Worm (Caenorhabditis elegans): ENCODE measurements around the gene sre-38.

DNA sequence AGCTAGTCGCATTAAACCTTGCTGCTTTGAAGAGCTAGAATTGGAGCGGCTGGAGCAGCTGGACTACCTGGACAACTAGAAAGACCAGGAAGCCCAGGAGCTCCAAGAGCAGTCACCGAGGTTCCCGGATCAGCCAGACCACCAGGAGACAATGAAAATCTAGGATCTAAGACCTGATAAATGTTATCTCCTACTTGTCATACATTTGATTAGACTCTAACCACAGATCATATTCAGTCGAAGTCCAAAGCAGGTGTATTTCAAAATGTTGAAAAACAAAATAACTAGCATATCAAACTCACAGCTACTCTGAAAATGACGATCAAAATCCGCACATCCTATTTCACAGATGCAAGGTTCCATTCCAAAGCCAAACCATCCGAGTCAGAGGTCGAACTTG lies 34.6 kb downstream of the sre-38 start, which contains the start of gene srz-6:
- TF ChIP-seq nhr-25 (tag; optimal IDR thresholded peaks at IDR 0.05), result no peak
- no peak for TF ChIP-seq egl-27 (tag; optimal IDR thresholded peaks at IDR 0.05)
- TF ChIP-seq unc-39 (tag; optimal IDR thresholded peaks at IDR 0.05), result no peak
- no peak for TF ChIP-seq ceh-82 (tag; optimal IDR thresholded peaks at IDR 0.05)
- TF ChIP-seq dmd-4 (tag; optimal IDR thresholded peaks at IDR 0.05), result no peak
- no peak for TF ChIP-seq ama-1 (optimal IDR thresholded peaks at IDR 0.05)
- no peak for TF ChIP-seq nhr-12 (tag; optimal IDR thresholded peaks at IDR 0.05)
- no peak for TF ChIP-seq skn-1 (tag; optimal IDR thresholded peaks at IDR 0.05)
- no peak for TF ChIP-seq ztf-4 (tag; optimal IDR thresholded peaks at IDR 0.05)
- no peak for TF ChIP-seq mdl-1 (tag; optimal IDR thresholded peaks at IDR 0.05)
- TF ChIP-seq nhr-77 (tag; optimal IDR thresholded peaks at IDR 0.05), result no peak
- TF ChIP-seq nhr-237 (tag; optimal IDR thresholded peaks at IDR 0.05), result no peak

Measured in whole organism, L2 larva.